Worm (Caenorhabditis elegans) whole organism, L4/young adult: ENCODE data around the gene arrd-19.

Experiments
- W03F9.2 ChIP-seq: fragments of 150-350 bp; optimal IDR thresholded peaks from 2 replicates; lab custom pipeline; 2014; ENCODE audit warnings: missing biosample characterization, missing genetic modification characterization
- dao-5 ChIP-seq: sonication (generic microtip); optimal IDR thresholded peaks from 2 replicates; lab custom pipeline; 2016; ENCODE audit warnings: missing genotype, missing genetic modification characterization, moderate library complexity, missing compliant biosample characterization
- him-1 ChIP-seq: sonication (generic microtip); optimal IDR thresholded peaks from 2 replicates; lab custom pipeline; 2016; ENCODE audit warnings: missing genotype, missing genetic modification reagents, missing genetic modification characterization, missing compliant biosample characterization

- TF ChIP-seq him-1 (tag; lab: Kevin White, UChicago): no peak
- no peak for TF ChIP-seq dao-5 (tag; lab: Kevin White, UChicago)
- TF ChIP-seq W03F9.2: no peak
Measured at ce11 chrV:3295368-3295767, 19.9 kb downstream of the arrd-19 start.
